Fruit fly (Drosophila melanogaster) whole organism, embryonic: ENCODE measurements around the gene CG6443.

ENCODE experiments used
- B-H1 ChIP-seq: fragments of 200-800 bp; sonication (Bioruptor generic); IDR thresholded peaks from 3 replicates; pipeline ENCODE4 v1.3.6; 2022; ENCODE audit warnings: missing biosample characterization, missing genetic modification characterization
- CG10979 ChIP-seq: fragments of 200-800 bp; sonication (Bioruptor generic); optimal IDR thresholded peaks from 2 replicates; lab custom pipeline; 2018; ENCODE audit warnings: missing biosample characterization, mild to moderate bottlenecking, missing genetic modification characterization, moderate library complexity
- CG11398 ChIP-seq: fragments of 200-800 bp; sonication (Bioruptor generic); optimal IDR thresholded peaks from 2 replicates; lab custom pipeline; 2016; ENCODE audit warnings: missing biosample characterization, missing genetic modification characterization
- CG13296 ChIP-seq: fragments of 200-800 bp; sonication (Bioruptor generic); optimal IDR thresholded peaks from 3 replicates; lab custom pipeline; 2018; ENCODE audit warnings: missing biosample characterization, mild to moderate bottlenecking, missing genetic modification characterization
- CG1602 ChIP-seq: fragments of 200-800 bp; sonication (Bioruptor generic); optimal IDR thresholded peaks from 3 replicates; lab custom pipeline; 2016; ENCODE audit warnings: missing biosample characterization, missing genetic modification characterization
- CG17186 ChIP-seq: fragments of 200-800 bp; sonication (Bioruptor generic); optimal IDR thresholded peaks from 3 replicates; lab custom pipeline; 2017; ENCODE audit warnings: missing biosample characterization, missing genetic modification reagents, missing genetic modification characterization
- CG17385 ChIP-seq: fragments of 200-800 bp; sonication (Bioruptor generic); optimal IDR thresholded peaks from 3 replicates; lab custom pipeline; 2018; ENCODE audit warnings: missing biosample characterization, mild to moderate bottlenecking, missing genetic modification characterization
- CG18619 ChIP-seq: fragments of 200-800 bp; sonication (Bioruptor generic); optimal IDR thresholded peaks from 3 replicates; lab custom pipeline; 2017; ENCODE audit warnings: missing biosample characterization, mild to moderate bottlenecking, missing genetic modification characterization
- CG18764 ChIP-seq: fragments of 200-800 bp; sonication (Bioruptor generic); optimal IDR thresholded peaks from 3 replicates; lab custom pipeline; 2016; ENCODE audit warnings: missing biosample characterization, missing genetic modification characterization
- CG2120 ChIP-seq: fragments of 200-800 bp; sonication (Bioruptor generic); optimal IDR thresholded peaks from 3 replicates; lab custom pipeline; 2016; ENCODE audit warnings: missing biosample characterization, missing genetic modification characterization
- CG32532 ChIP-seq: fragments of 200-800 bp; sonication (Bioruptor generic); IDR thresholded peaks from 2 replicates; pipeline ENCODE4 v1.3.6; 2022; ENCODE audit warnings: missing biosample characterization, missing genetic modification characterization
- CG34376 ChIP-seq: fragments of 200-800 bp; sonication (Bioruptor generic); optimal IDR thresholded peaks from 2 replicates; lab custom pipeline; 2018; ENCODE audit warnings: missing biosample characterization, mild to moderate bottlenecking, missing genetic modification characterization
- CG3838 ChIP-seq: fragments of 200-800 bp; sonication (Bioruptor generic); optimal IDR thresholded peaks from 3 replicates; lab custom pipeline; 2016; ENCODE audit warnings: missing biosample characterization, missing genetic modification characterization
- CG4617 ChIP-seq: fragments of 200-800 bp; sonication (Bioruptor generic); optimal IDR thresholded peaks from 3 replicates; lab custom pipeline; 2016; ENCODE audit warnings: missing biosample characterization, missing genetic modification characterization, borderline replicate concordance
- CG7372 ChIP-seq: fragments of 200-800 bp; sonication (Bioruptor generic); IDR thresholded peaks from 2 replicates; pipeline ENCODE4 v1.3.6; 2022; ENCODE audit warnings: missing biosample characterization, missing genetic modification characterization
- CG7928 ChIP-seq: fragments of 200-800 bp; sonication (Bioruptor generic); optimal IDR thresholded peaks from 2 replicates; lab custom pipeline; 2017; ENCODE audit warnings: missing biosample characterization, mild to moderate bottlenecking, missing genetic modification characterization
- CG8478 ChIP-seq: fragments of >200 bp; optimal IDR thresholded peaks from 2 replicates; lab custom pipeline; 2018
- CG9727 ChIP-seq: fragments of 200-800 bp; sonication (Bioruptor generic); optimal IDR thresholded peaks from 3 replicates; lab custom pipeline; 2017; ENCODE audit warnings: missing biosample characterization, mild to moderate bottlenecking, missing genetic modification characterization
- CG9817 ChIP-seq: fragments of 200-800 bp; sonication (Bioruptor generic); optimal IDR thresholded peaks from 2 replicates; lab custom pipeline; 2018; ENCODE audit warnings: missing biosample characterization, mild to moderate bottlenecking, missing genetic modification characterization, moderate library complexity
- CG9876 ChIP-seq: fragments of 200-800 bp; sonication (Bioruptor generic); optimal IDR thresholded peaks from 2 replicates; lab custom pipeline; 2016; ENCODE audit warnings: missing biosample characterization, missing genetic modification characterization
- D19A ChIP-seq: fragments of 200-800 bp; optimal IDR thresholded peaks from 3 replicates; lab custom pipeline; 2019; ENCODE audit warnings: missing biosample characterization, mild to moderate bottlenecking, missing genetic modification characterization, moderate library complexity
- HLH4C ChIP-seq: fragments of 200-800 bp; sonication (Bioruptor generic); IDR thresholded peaks from 3 replicates; pipeline ENCODE4 v1.3.6; 2022; ENCODE audit warnings: missing biosample characterization, missing genetic modification characterization; ENCODE audit not compliant: partially characterized antibody
- Hmr ChIP-seq: fragments of 200-800 bp; sonication (Bioruptor generic); optimal IDR thresholded peaks from 3 replicates; lab custom pipeline; 2017; ENCODE audit warnings: mild to moderate bottlenecking, missing biosample characterization, missing genetic modification reagents, missing genetic modification characterization
- Hsf ChIP-seq: fragments of 200-800 bp; sonication (Bioruptor generic); optimal IDR thresholded peaks from 3 replicates; lab custom pipeline; 2016; ENCODE audit warnings: missing biosample characterization, missing genetic modification characterization
- Kr ChIP-seq: fragments of 200-800 bp; sonication (Bioruptor generic); optimal IDR thresholded peaks from 2 replicates; lab custom pipeline; 2017; ENCODE audit warnings: missing biosample characterization, mild to moderate bottlenecking, missing genetic modification characterization
- MTF-1 ChIP-seq: fragments of 200-800 bp; sonication (Bioruptor generic); optimal IDR thresholded peaks from 2 replicates; lab custom pipeline; 2018; ENCODE audit warnings: missing biosample characterization, mild to moderate bottlenecking, missing genetic modification characterization, borderline replicate concordance
- Side ChIP-seq: fragments of 200-800 bp; sonication (Bioruptor generic); optimal IDR thresholded peaks from 2 replicates; lab custom pipeline; 2016; ENCODE audit warnings: missing biosample characterization, missing genetic modification characterization
- Six4 ChIP-seq: fragments of 200-800 bp; sonication (Bioruptor generic); optimal IDR thresholded peaks from 2 replicates; lab custom pipeline; 2016; ENCODE audit warnings: missing biosample characterization, missing genetic modification characterization
- TFAM ChIP-seq: fragments of 200-800 bp; sonication (Bioruptor generic); optimal IDR thresholded peaks from 2 replicates; lab custom pipeline; 2017; ENCODE audit warnings: missing biosample characterization, missing genetic modification characterization, inconsistent platforms
- Tbp ChIP-seq: fragments of >200 bp; optimal IDR thresholded peaks from 2 replicates; lab custom pipeline; 2018; ENCODE audit warnings: missing biosample characterization, missing genetic modification characterization
- ash1 ChIP-seq: fragments of 200-800 bp; sonication (Bioruptor generic); optimal IDR thresholded peaks from 2 replicates; lab custom pipeline; 2018; ENCODE audit warnings: missing biosample characterization, mild to moderate bottlenecking, missing genetic modification characterization
- crol ChIP-seq: fragments of 200-800 bp; sonication (Bioruptor generic); IDR thresholded peaks from 2 replicates; pipeline ENCODE4 v1.3.6; 2022; ENCODE audit warnings: missing biosample characterization, missing genetic modification characterization
- dmrt11E ChIP-seq: fragments of 200-800 bp; sonication (Bioruptor generic); optimal IDR thresholded peaks from 3 replicates; lab custom pipeline; 2018; ENCODE audit warnings: missing biosample characterization, mild to moderate bottlenecking, missing genetic modification characterization, moderate library complexity
- hb ChIP-seq: fragments of 200-800 bp; sonication (Bioruptor generic); IDR thresholded peaks from 3 replicates; pipeline ENCODE4 v1.3.6; 2022; ENCODE audit warnings: missing biosample characterization, missing genetic modification characterization; ENCODE audit not compliant: partially characterized antibody
- inv ChIP-seq: fragments of 200-800 bp; sonication (Bioruptor generic); IDR thresholded peaks from 2 replicates; pipeline ENCODE4 v1.3.6; 2022; ENCODE audit warnings: missing biosample characterization, missing genetic modification characterization; ENCODE audit not compliant: partially characterized antibody
- lab ChIP-seq: fragments of 200-800 bp; sonication (Bioruptor generic); optimal IDR thresholded peaks from 3 replicates; lab custom pipeline; 2017; ENCODE audit warnings: missing biosample characterization, missing genetic modification characterization, mild to moderate bottlenecking, moderate library complexity, missing genetic modification reagents
- lola ChIP-seq, 3 experiments: fragments of >200 bp in 2 of 3; fragments of 200-800 bp in 1 of 3; sonication (Bioruptor generic) in 1 of 3; optimal IDR thresholded peaks; 2 replicates each; lab custom pipeline; 2017 to 2019; ENCODE audit warnings: missing biosample characterization in 3 of 3, missing genetic modification characterization in 3 of 3, mild to moderate bottlenecking in 1 of 3, moderate library complexity in 1 of 3
- lov ChIP-seq, 2 experiments: fragments of 200-800 bp in 1 of 2; fragments of >200 bp in 1 of 2; sonication (Bioruptor generic) in 1 of 2; IDR thresholded peaks in 1 of 2; optimal IDR thresholded peaks in 1 of 2; 2 replicates in 1 of 2; 3 replicates in 1 of 2; pipeline versions ENCODE4 v1.3.6 to Lab custom; 2017 to 2022; ENCODE audit warnings: missing biosample characterization in 1 of 2, missing genetic modification characterization in 1 of 2
- mam ChIP-seq: fragments of 200-800 bp; sonication (Bioruptor generic); optimal IDR thresholded peaks from 3 replicates; lab custom pipeline; 2016; ENCODE audit warnings: missing biosample characterization, missing genetic modification characterization
- oc ChIP-seq: fragments of 200-800 bp; sonication (Bioruptor generic); optimal IDR thresholded peaks from 2 replicates; lab custom pipeline; 2018; ENCODE audit warnings: missing biosample characterization, mild to moderate bottlenecking, missing genetic modification characterization, moderate library complexity
- pb ChIP-seq: fragments of 200-800 bp; sonication (Bioruptor generic); optimal IDR thresholded peaks from 3 replicates; lab custom pipeline; 2016; ENCODE audit warnings: missing biosample characterization, missing genetic modification characterization
- phol ChIP-seq: fragments of 200-800 bp; sonication (Bioruptor generic); optimal IDR thresholded peaks from 3 replicates; lab custom pipeline; 2018; ENCODE audit warnings: missing biosample characterization, mild to moderate bottlenecking, missing genetic modification characterization, moderate library complexity
- pnt ChIP-seq: fragments of 200-800 bp; sonication (Bioruptor generic); optimal IDR thresholded peaks from 3 replicates; lab custom pipeline; 2016; ENCODE audit warnings: missing biosample characterization, missing genetic modification characterization
- salm ChIP-seq: fragments of 200-800 bp; sonication (Bioruptor generic); optimal IDR thresholded peaks from 2 replicates; lab custom pipeline; 2018; ENCODE audit warnings: missing biosample characterization, mild to moderate bottlenecking, missing genetic modification characterization
- scrt ChIP-seq: fragments of 200-800 bp; sonication (Bioruptor generic); optimal IDR thresholded peaks from 2 replicates; lab custom pipeline; 2018; ENCODE audit warnings: missing biosample characterization, mild to moderate bottlenecking, missing genetic modification characterization, moderate library complexity
- sens ChIP-seq: fragments of 200-800 bp; sonication (Bioruptor generic); peaks from one replicate; lab custom pipeline; 2016; ENCODE audit warnings: missing biosample characterization, missing genetic modification characterization
- seq ChIP-seq: fragments of 200-800 bp; sonication (Bioruptor generic); IDR thresholded peaks from 2 replicates; pipeline ENCODE4 v1.3.6; 2022; ENCODE audit warnings: missing biosample characterization, missing genetic modification characterization
- sima ChIP-seq: fragments of 200-800 bp; sonication (Bioruptor generic); optimal IDR thresholded peaks from 2 replicates; lab custom pipeline; 2016; ENCODE audit warnings: missing biosample characterization, missing genetic modification characterization
- sug ChIP-seq: fragments of 200-800 bp; optimal IDR thresholded peaks from 2 replicates; lab custom pipeline; 2019; ENCODE audit warnings: missing biosample characterization, mild to moderate bottlenecking, missing genetic modification characterization, moderate library complexity
- tgo ChIP-seq: fragments of 200-800 bp; sonication (Bioruptor generic); IDR thresholded peaks from 3 replicates; pipeline ENCODE4 v1.3.6; 2022; ENCODE audit warnings: missing biosample characterization, missing genetic modification characterization

Gene CG6443

dm6 chr2L:10732343-10732808 is 3.6 kb downstream of the CG6443 start, which contains the start of the genes EMC3 and Dpy-30L1 (continued):
- TF ChIP-seq hb (GFP tag; lab: Robert Waterston, UW), result peak; percentile 73; the same call in 2 of the 3 replicates
- no peak for TF ChIP-seq crol (GFP tag; lab: Robert Waterston, UW)
- TF ChIP-seq dmrt11E (tag; lab: Kevin White, UChicago), result peak; percentile 63
- TF ChIP-seq mam (GFP tag; lab: Kevin White, UChicago), result peak; percentile 55
- TF ChIP-seq CG18764 (GFP tag; lab: Kevin White, UChicago), result peak; percentile 18
- TF ChIP-seq tgo (GFP tag; lab: Robert Waterston, UW), result peak; percentile 31; the same call in 1 of the 3 replicates
- no peak for TF ChIP-seq lab (GFP tag; lab: Kevin White, UChicago)
- TF ChIP-seq MTF-1 (GFP tag; lab: Kevin White, UChicago), result no peak
- peak; percentile 77 for TF ChIP-seq CG17186
- TF ChIP-seq CG9876 (GFP tag; lab: Kevin White, UChicago), result peak; percentile 1
- no peak for TF ChIP-seq salm (tag; lab: Kevin White, UChicago)
- TF ChIP-seq inv (GFP tag; lab: Robert Waterston, UW), result peak; percentile 73
- peak; percentile 44 for TF ChIP-seq CG9817 (tag; lab: Kevin White, UChicago)
- 0 out of 2 replicates have a peak, but pooled peaks have one; percentile 23 for TF ChIP-seq CG7372
- peak; percentile 45 for TF ChIP-seq CG34376
- TF ChIP-seq scrt, result no peak
- TF ChIP-seq Tbp (GFP tag; lab: Kevin White, UChicago), result no peak
- peak; percentile 94 for TF ChIP-seq sens (GFP tag; lab: Kevin White, UChicago)
- no peak for TF ChIP-seq pb (GFP tag; lab: Kevin White, UChicago)
- peak; percentile 56 for TF ChIP-seq CG1602 (GFP tag; lab: Kevin White, UChicago)
- TF ChIP-seq CG8478 (lab: Kevin White, UChicago), result no peak
- no peak for TF ChIP-seq Hmr (GFP tag; lab: Kevin White, UChicago)
- TF ChIP-seq CG3838 (GFP tag; lab: Kevin White, UChicago), result no peak
- no peak for TF ChIP-seq TFAM (GFP tag; lab: Kevin White, UChicago)
- peak in 1 of 3 experiments; percentile 50 for TF ChIP-seq lola (GFP tag; optimal IDR thresholded peaks at IDR 0.05; lab: Kevin White, UChicago)
- TF ChIP-seq CG4617, result peak; percentile 64
- TF ChIP-seq sima (GFP tag; lab: Kevin White, UChicago), result no peak
- peak; percentile 67 for TF ChIP-seq Hsf (GFP tag; lab: Kevin White, UChicago)
- TF ChIP-seq oc, result no peak
- no peak for TF ChIP-seq CG7928 (GFP tag; lab: Kevin White, UChicago)
- TF ChIP-seq HLH4C, result peak; percentile 86
- no peak for TF ChIP-seq seq (GFP tag; lab: Robert Waterston, UW)
- TF ChIP-seq CG10979 (tag; lab: Kevin White, UChicago), result peak; percentile 52
- TF ChIP-seq Side (GFP tag; lab: Kevin White, UChicago), result peak; percentile 3
- no peak for TF ChIP-seq sug (tag; lab: Kevin White, UChicago)
- TF ChIP-seq CG11398 (GFP tag; lab: Kevin White, UChicago), result no peak
- no peak for TF ChIP-seq CG18619 (GFP tag; lab: Kevin White, UChicago)
- TF ChIP-seq CG32532, result peak; percentile 42; the same call in 1 of the 2 replicates
- peak; percentile 52 for TF ChIP-seq CG9727 (GFP tag; lab: Kevin White, UChicago)
- no peak for TF ChIP-seq B-H1 (GFP tag; lab: Robert Waterston, UW)
- peak; percentile 79 for TF ChIP-seq CG2120 (GFP tag; lab: Kevin White, UChicago)
- TF ChIP-seq phol, result peak; percentile 68
- no peak for TF ChIP-seq pnt
- TF ChIP-seq CG13296 (GFP tag; lab: Kevin White, UChicago), result no peak
- TF ChIP-seq ash1 (GFP tag; lab: Kevin White, UChicago), result no peak
- no peak for TF ChIP-seq lov (optimal IDR thresholded peaks at IDR 0.05; lab: Kevin White, UChicago)
- TF ChIP-seq lov (GFP tag; IDR thresholded peaks at IDR 0.05; lab: Robert Waterston, UW), result no peak
- no peak for TF ChIP-seq D19A (tag; lab: Kevin White, UChicago)
- no peak for TF ChIP-seq Six4 (GFP tag; lab: Kevin White, UChicago)
- no peak for TF ChIP-seq Kr (GFP tag; lab: Kevin White, UChicago)
- no peak for TF ChIP-seq CG17385
